Worm (Caenorhabditis elegans) whole organism, young adult: ENCODE data around the gene F42H10.3.

Experiments
- F52B5.7 ChIP-seq: sonication (generic microtip); optimal IDR thresholded peaks from 2 replicates; lab custom pipeline; 2016; ENCODE audit warnings: mild to moderate bottlenecking, missing genetic modification characterization, missing compliant biosample characterization
- nhr-179 ChIP-seq: sonication (generic microtip); optimal IDR thresholded peaks from 2 replicates; lab custom pipeline; 2016; ENCODE audit warnings: mild to moderate bottlenecking, missing genetic modification characterization, missing compliant biosample characterization

ce11 chrIII:8466735-8467134 is 17.2 kb upstream of the F42H10.3 start, which contains the start of gene mig-39:
- TF ChIP-seq nhr-179 (tag; lab: Kevin White, UChicago) (no peak), F52B5.7 (no peak)
